Worm (Caenorhabditis elegans) whole organism, L4 larva: Measurements from ENCODE around the gene col-34.

Source experiments
- R02D3.7 ChIP-seq: fragments of 150-350 bp; sonication (generic microtip); optimal IDR thresholded peaks from 3 replicates; lab custom pipeline; 2014; ENCODE audit warnings: missing biosample characterization, missing genetic modification characterization
- aha-1 ChIP-seq: fragments of 150-350 bp; peaks from one replicate; lab custom pipeline; 2014; ENCODE audit warnings: missing biosample characterization, missing genetic modification characterization
- lsy-2 ChIP-seq, 2 experiments: fragments of 150-350 bp in 1 of 2; sonication (generic microtip) in 1 of 2; optimal IDR thresholded peaks; 2 replicates each; lab custom pipeline; 2014 to 2017; ENCODE audit warnings: missing biosample characterization in 2 of 2, missing genetic modification characterization in 2 of 2
- vab-7 ChIP-seq: fragments of 200-800 bp; sonication (Bioruptor generic); IDR thresholded peaks from 2 replicates; pipeline ENCODE4 v1.3.6; 2022; ENCODE audit warnings: missing genetic modification reagents, missing genetic modification characterization, missing compliant biosample characterization

ce11 chrIV:4267320-4267719, 22.9 kb upstream of the col-34 start, which contains the start of gene F36A4.4:
- TF ChIP-seq lsy-2 (tag; optimal IDR thresholded peaks at IDR 0.05; lab: Kevin White, UChicago), result no peak
- no peak for TF ChIP-seq vab-7 (GFP tag; lab: Robert Waterston, UW)
- no peak for TF ChIP-seq R02D3.7 (tag; lab: Kevin White, UChicago)
- TF ChIP-seq aha-1, result no peak
